Fruit fly (Drosophila melanogaster): Measurements from ENCODE around the gene CG15044.

dm6 chrX:18522395-18523104 is 30.7 kb upstream of the CG15044 start, which contains the start of gene CG6481:
- TF ChIP-seq Rel (GFP tag; optimal IDR thresholded peaks at IDR 0.05) (no peak), Rel (tag; optimal IDR thresholded peaks at IDR 0.05) (no peak), psq (GFP tag; optimal IDR thresholded peaks at IDR 0.05) (no peak), h (GFP tag; optimal IDR thresholded peaks at IDR 0.05) (no peak), brk (GFP tag; optimal IDR thresholded peaks at IDR 0.05) (no peak), br (GFP tag; optimal IDR thresholded peaks at IDR 0.05) (no peak), foxo (GFP tag; optimal IDR thresholded peaks at IDR 0.05) (peak in 1 of 2 experiments; percentile 2), dl (GFP tag; optimal IDR thresholded peaks at IDR 0.05; ENCODE audit: insufficient read depth in 1 of 2, partially characterized antibody in 2 of 2) (no peak), tai (GFP tag; optimal IDR thresholded peaks at IDR 0.05) (no peak), Dfd (GFP tag; optimal IDR thresholded peaks at IDR 0.05) (no peak), pan (optimal IDR thresholded peaks at IDR 0.05) (no peak)

Data from whole organism, wandering third instar larva.